Fruit fly (Drosophila melanogaster): ENCODE data around the gene mnd.

DNA sequence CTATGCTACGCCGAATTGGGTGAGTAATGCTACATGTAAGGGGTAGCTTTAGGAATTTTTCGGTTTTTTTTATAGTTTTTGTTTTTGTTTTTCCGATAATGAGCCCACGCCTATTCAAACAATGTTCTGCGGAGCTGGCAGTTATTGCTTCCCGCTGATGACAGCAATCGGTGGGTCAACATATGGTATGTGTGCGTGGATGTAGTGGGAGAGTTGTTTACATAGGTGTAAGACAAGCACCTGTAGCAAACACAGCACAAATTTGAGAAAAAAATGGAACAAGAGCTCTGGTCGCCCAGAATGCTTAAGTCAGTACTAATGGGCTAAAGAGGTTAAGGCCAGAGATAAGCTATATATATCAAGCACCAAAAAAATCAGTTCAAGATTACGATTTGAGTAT, 3.3 kb downstream of the mnd start:
- TF ChIP-seq CG8478 (optimal IDR thresholded peaks at IDR 0.05) = no peak
- TF ChIP-seq pan (optimal IDR thresholded peaks at IDR 0.05) = no peak

Data from whole organism.